Worm (Caenorhabditis elegans) whole organism, mixed stage, embryonic: ENCODE data around the gene ttr-42.

Source experiments
- blmp-1 ChIP-seq: fragments of 150-350 bp; optimal IDR thresholded peaks from 2 replicates; lab custom pipeline; 2014; ENCODE audit warnings: missing biosample characterization, missing genetic modification characterization
- ceh-39 ChIP-seq: fragments of 150-350 bp; optimal IDR thresholded peaks from 2 replicates; lab custom pipeline; 2014; ENCODE audit warnings: missing biosample characterization, missing genetic modification characterization
- ceh-43 ChIP-seq: fragments of 200-800 bp; sonication (Bioruptor generic); optimal IDR thresholded peaks from 2 replicates; lab custom pipeline; 2018; ENCODE audit warnings: mild to moderate bottlenecking, missing genetic modification characterization, moderate library complexity, missing compliant biosample characterization
- ceh-83 ChIP-seq: fragments of 200-800 bp; sonication (Bioruptor generic); optimal IDR thresholded peaks from 2 replicates; lab custom pipeline; 2018; ENCODE audit warnings: mild to moderate bottlenecking, missing genetic modification characterization, missing compliant biosample characterization
- ces-1 ChIP-seq: fragments of 150-350 bp; optimal IDR thresholded peaks from 2 replicates; lab custom pipeline; 2014; ENCODE audit warnings: missing biosample characterization, missing genetic modification reagents, missing genetic modification characterization
- elt-3 ChIP-seq: fragments of 150-350 bp; optimal IDR thresholded peaks from 2 replicates; lab custom pipeline; 2014; ENCODE audit warnings: missing biosample characterization, missing genetic modification characterization
- flh-1 ChIP-seq: fragments of 200-800 bp; sonication (Bioruptor generic); optimal IDR thresholded peaks from 2 replicates; lab custom pipeline; 2018; ENCODE audit warnings: mild to moderate bottlenecking, missing genetic modification characterization, moderate library complexity, missing compliant biosample characterization
- ham-2 ChIP-seq: fragments of 200-800 bp; sonication (Bioruptor generic); optimal IDR thresholded peaks from 2 replicates; lab custom pipeline; 2018; ENCODE audit warnings: mild to moderate bottlenecking, missing genetic modification characterization, missing compliant biosample characterization
- hlh-1 ChIP-seq: fragments of 150-350 bp; optimal IDR thresholded peaks from 2 replicates; lab custom pipeline; 2014; ENCODE audit warnings: missing biosample characterization, missing genetic modification reagents, missing genetic modification characterization
- lin-13 ChIP-seq: fragments of 150-350 bp; optimal IDR thresholded peaks from 2 replicates; lab custom pipeline; 2014; ENCODE audit warnings: missing biosample characterization, missing genetic modification characterization
- lin-32 ChIP-seq: fragments of 200-800 bp; sonication (Bioruptor generic); optimal IDR thresholded peaks from 2 replicates; lab custom pipeline; 2018; ENCODE audit warnings: mild to moderate bottlenecking, missing genetic modification characterization, missing compliant biosample characterization
- lsy-2 ChIP-seq: fragments of 150-350 bp; optimal IDR thresholded peaks from 2 replicates; lab custom pipeline; 2014; ENCODE audit warnings: missing biosample characterization, missing genetic modification characterization
- mab-5 ChIP-seq: fragments of 150-350 bp; optimal IDR thresholded peaks from 2 replicates; lab custom pipeline; 2014; ENCODE audit warnings: missing biosample characterization, missing genetic modification characterization
- mls-2 ChIP-seq: sonication (generic microtip); optimal IDR thresholded peaks from 2 replicates; lab custom pipeline; 2016; ENCODE audit warnings: mild to moderate bottlenecking, missing genetic modification characterization, moderate library complexity, missing compliant biosample characterization
- nhr-2 ChIP-seq: fragments of 150-350 bp; optimal IDR thresholded peaks from 2 replicates; lab custom pipeline; 2014; ENCODE audit warnings: missing biosample characterization, missing genetic modification characterization
- nhr-237 ChIP-seq: fragments of 150-350 bp; optimal IDR thresholded peaks from 2 replicates; lab custom pipeline; 2014; ENCODE audit warnings: missing biosample characterization, missing genetic modification characterization
- nhr-28 ChIP-seq: fragments of 150-350 bp; optimal IDR thresholded peaks from 2 replicates; lab custom pipeline; 2014; ENCODE audit warnings: missing biosample characterization, missing genetic modification characterization
- nhr-76 ChIP-seq: sonication (generic microtip); optimal IDR thresholded peaks from 2 replicates; lab custom pipeline; 2017; ENCODE audit warnings: missing biosample characterization, missing genetic modification characterization
- pha-4 ChIP-seq: fragments of 150-350 bp; optimal IDR thresholded peaks from 2 replicates; lab custom pipeline; 2018; ENCODE audit warnings: missing biosample characterization, missing genetic modification reagents, missing genetic modification characterization
- sem-2 ChIP-seq: fragments of 200-800 bp; sonication (Bioruptor generic); optimal IDR thresholded peaks from 2 replicates; lab custom pipeline; 2018; ENCODE audit warnings: mild to moderate bottlenecking, missing genetic modification characterization, missing compliant biosample characterization
- snpc-4 ChIP-seq: fragments of 150-350 bp; optimal IDR thresholded peaks from 2 replicates; lab custom pipeline; 2014; ENCODE audit warnings: missing biosample characterization, missing genetic modification characterization
- unc-120 ChIP-seq: sonication (generic microtip); optimal IDR thresholded peaks from 2 replicates; lab custom pipeline; 2017; ENCODE audit warnings: missing genetic modification characterization, missing compliant biosample characterization; ENCODE audit not compliant: poor library complexity, severe bottlenecking
- unc-62 ChIP-seq: fragments of 150-350 bp; optimal IDR thresholded peaks from 2 replicates; lab custom pipeline; 2014; ENCODE audit warnings: missing biosample characterization, missing genetic modification reagents, missing genetic modification characterization

Gene ttr-42

DNA sequence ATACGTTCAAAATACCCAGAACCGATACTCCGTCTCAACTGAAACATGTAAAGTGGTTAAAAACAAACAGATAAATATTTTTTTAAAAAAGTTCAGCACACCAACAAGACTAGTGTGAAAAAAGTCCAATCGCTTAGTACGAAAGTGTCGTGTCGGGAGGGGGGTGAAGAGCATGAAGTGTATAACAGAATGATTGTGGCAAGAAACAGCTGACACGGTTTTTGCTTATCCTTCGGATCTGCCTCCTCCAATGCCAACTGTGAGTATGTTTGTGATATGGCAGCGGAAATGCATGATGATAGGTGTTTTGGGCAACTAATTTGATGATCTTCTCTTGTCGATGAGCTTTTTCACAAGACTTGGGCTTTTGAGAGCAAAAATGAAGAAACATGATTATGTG, 42.7 kb downstream of the ttr-42 start:
- TF ChIP-seq ceh-43 (GFP tag; lab: Kevin White, UChicago) (no peak), hlh-1 (tag; lab: Kevin White, UChicago) (peak; percentile 92), unc-62 (GFP tag; lab: Kevin White, UChicago) (peak; percentile 35), ceh-39 (no peak), unc-120 (tag; lab: Kevin White, UChicago) (peak; percentile 44), lsy-2 (tag; lab: Kevin White, UChicago) (no peak), nhr-2 (tag; lab: Kevin White, UChicago) (no peak)

DNA sequence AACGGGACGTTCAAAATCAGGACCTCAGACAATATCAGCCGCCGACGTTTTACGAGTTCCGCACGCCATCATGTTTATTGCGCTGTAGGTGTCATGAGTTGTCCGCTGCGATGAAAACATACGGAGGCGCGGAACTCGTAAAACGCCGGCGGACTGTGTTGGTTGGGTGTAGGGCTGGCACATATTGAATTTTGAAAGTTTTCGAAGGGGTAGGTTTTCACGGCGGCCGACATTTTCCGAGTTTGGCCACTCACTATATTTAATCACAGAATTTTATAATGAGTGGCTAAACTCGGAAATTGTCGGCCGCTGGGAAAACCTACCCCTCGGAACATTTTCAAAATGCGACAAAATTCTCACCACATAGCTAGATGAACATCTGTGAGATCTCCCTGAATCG, 48.6 kb downstream of the ttr-42 start:
- TF ChIP-seq ham-2: no peak
- no peak for TF ChIP-seq ceh-83 (GFP tag; lab: Kevin White, UChicago)
- TF ChIP-seq flh-1: no peak
- TF ChIP-seq lin-13 (tag; lab: Kevin White, UChicago): no peak
- TF ChIP-seq lsy-2 (tag; lab: Kevin White, UChicago): no peak
- no peak for TF ChIP-seq hlh-1 (tag; lab: Kevin White, UChicago)
- no peak for TF ChIP-seq nhr-28 (tag; lab: Kevin White, UChicago)
- no peak for TF ChIP-seq nhr-237 (tag; lab: Kevin White, UChicago)
- TF ChIP-seq mab-5: no peak
- TF ChIP-seq pha-4: no peak
- no peak for TF ChIP-seq ces-1
- no peak for TF ChIP-seq mls-2
- TF ChIP-seq ceh-39: no peak
- no peak for TF ChIP-seq lin-32 (GFP tag; lab: Kevin White, UChicago)
- no peak for TF ChIP-seq nhr-76 (tag; lab: Kevin White, UChicago)
- TF ChIP-seq elt-3: no peak
- TF ChIP-seq blmp-1 (tag; lab: Kevin White, UChicago): no peak
- no peak for TF ChIP-seq sem-2
- TF ChIP-seq snpc-4 (tag; lab: Kevin White, UChicago): no peak
